Worm (Caenorhabditis elegans): Measurements from ENCODE around the gene srz-37.

Gene srz-37

DNA sequence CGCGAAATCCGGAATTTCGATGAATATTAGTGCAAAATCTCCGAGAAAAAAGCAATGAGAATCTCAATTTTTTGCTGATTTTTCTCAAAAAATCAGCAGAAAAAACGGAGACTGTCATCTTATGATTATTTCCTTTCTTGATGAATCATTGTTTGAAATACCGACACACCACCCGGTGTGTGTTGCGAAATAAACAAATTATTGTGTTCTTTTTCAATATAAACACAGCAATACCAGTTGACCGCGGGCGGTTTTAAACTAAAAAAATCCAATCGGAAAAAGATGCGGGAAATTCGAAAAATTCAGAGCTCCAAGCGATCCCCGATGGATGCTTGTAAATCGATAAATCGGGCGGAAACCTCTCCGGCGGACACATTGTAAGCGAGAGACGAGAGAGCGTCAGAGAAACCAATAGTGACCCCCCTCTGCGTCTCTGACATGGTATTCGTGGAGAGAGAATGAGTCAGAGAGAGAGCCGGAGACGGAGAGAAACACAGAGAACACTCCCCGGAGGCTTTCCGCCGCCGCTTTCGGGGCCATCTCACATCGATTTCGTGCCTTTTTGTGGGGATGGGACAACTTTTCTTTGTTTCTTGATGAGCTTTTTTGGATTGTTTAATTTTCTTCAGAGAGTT, 33.9 kb upstream of the srz-37 start (continued):
- TF ChIP-seq nhr-90 (tag; optimal IDR thresholded peaks at IDR 0.05) (no peak), D2030.7 (GFP tag; IDR thresholded peaks at IDR 0.05) (no peak), K11D2.4 (GFP tag; IDR thresholded peaks at IDR 0.05) (0 out of 2 replicates have a peak, but pooled peaks have one; percentile 20), lin-26 (GFP tag; IDR thresholded peaks at IDR 0.05) (no peak), ceh-27 (GFP tag; optimal IDR thresholded peaks at IDR 0.05) (no peak), cebp-1 (GFP tag; IDR thresholded peaks at IDR 0.05) (peak; percentile 86), cebp-1 (tag; optimal IDR thresholded peaks at IDR 0.05) (peak; percentile 96), attf-5 (GFP tag; optimal IDR thresholded peaks at IDR 0.05) (peak; percentile 74), hmg-1.2 (GFP tag; IDR thresholded peaks at IDR 0.05) (peak; percentile 71), mcd-1 (GFP tag; IDR thresholded peaks at IDR 0.05) (peak; percentile 46), somi-1 (GFP tag; optimal IDR thresholded peaks at IDR 0.05) (no peak), K12H6.12 (tag; optimal IDR thresholded peaks at IDR 0.05) (peak; percentile 21), dpff-1 (tag; optimal IDR thresholded peaks at IDR 0.05) (no peak), xnd-1 (tag; optimal IDR thresholded peaks at IDR 0.05) (no peak)

DNA sequence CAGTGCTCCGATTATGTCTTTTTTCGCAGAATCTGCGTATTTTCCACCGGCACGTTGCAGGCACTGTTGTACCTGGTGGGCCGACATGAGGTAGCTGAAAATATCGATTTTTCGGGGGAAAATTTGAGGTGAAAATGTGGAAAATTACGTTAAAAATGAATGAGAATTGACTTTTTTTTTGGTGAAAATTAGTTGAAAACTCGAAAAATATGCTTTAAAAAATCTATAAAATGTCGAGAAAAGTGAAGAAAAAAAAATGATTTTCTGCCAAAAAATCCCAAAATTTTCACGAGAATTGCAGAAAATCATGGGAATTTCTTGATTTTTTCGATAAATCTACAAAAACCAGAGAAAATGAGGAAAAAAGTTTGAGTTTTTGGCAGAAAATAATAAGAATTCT, 32.8 kb upstream of the srz-37 start, which contains the start of gene tsg-101:
TSS of gene tsg-101 (minus strand) at position 101 of the 400 bp plus-strand sequence.
- TF ChIP-seq rpc-1 (optimal IDR thresholded peaks at IDR 0.05), result no peak
- TF ChIP-seq rpc-1 (tag; optimal IDR thresholded peaks at IDR 0.05), result no peak
- TF ChIP-seq lin-40 (tag; optimal IDR thresholded peaks at IDR 0.05), result no peak
- no peak for TF ChIP-seq bed-1 (GFP tag; IDR thresholded peaks at IDR 0.05)
- no peak for TF ChIP-seq somi-1 (GFP tag; optimal IDR thresholded peaks at IDR 0.05)
- no peak for TF ChIP-seq egl-44 (GFP tag; IDR thresholded peaks at IDR 0.05)
- no peak for TF ChIP-seq efl-1 (GFP tag; optimal IDR thresholded peaks at IDR 0.05)
- TF ChIP-seq ceh-100 (GFP tag; IDR thresholded peaks at IDR 0.05), result no peak
- TF ChIP-seq bed-2 (GFP tag; IDR thresholded peaks at IDR 0.05), result no peak
- no peak for TF ChIP-seq F37B4.10 (GFP tag; IDR thresholded peaks at IDR 0.05)
- TF ChIP-seq sdz-38 (tag; optimal IDR thresholded peaks at IDR 0.05), result no peak
- no peak for TF ChIP-seq pha-4 (tag; optimal IDR thresholded peaks at IDR 0.05)
- TF ChIP-seq zim-3 (tag; optimal IDR thresholded peaks at IDR 0.05), result no peak

DNA sequence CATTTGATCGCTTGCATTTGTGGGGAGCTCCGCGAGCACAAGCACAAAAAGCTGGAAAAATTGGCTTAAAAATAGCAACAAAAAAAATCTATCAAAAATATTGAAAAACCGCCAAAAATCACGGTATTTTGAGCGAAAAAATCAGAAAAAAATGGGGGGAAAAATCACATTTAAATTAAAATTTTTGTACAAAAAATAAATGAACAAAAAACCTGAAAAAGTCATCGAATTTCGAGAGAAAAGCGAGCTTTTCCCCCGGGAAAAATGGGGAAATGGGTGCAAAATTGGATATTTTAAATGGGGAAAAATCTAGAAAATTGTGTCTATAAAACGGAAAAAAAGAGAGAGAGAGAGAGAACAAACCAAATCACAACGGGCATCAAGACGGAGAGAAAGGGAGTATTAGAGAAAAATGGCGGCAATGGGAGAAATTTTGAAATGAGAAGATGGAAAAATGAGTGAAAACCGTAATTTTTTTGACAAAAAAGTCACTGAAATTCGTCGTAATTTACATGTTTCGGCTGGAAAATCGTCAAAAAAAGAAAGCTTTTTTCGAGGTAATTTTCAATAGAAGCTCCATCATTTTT, 27.9 kb upstream of the srz-37 start, which contains the start of gene ced-10:
TSS of gene ced-10 (minus strand) at position 51 of the 587 bp plus-strand sequence.
- TF ChIP-seq ceh-91 (GFP tag; IDR thresholded peaks at IDR 0.05), result no peak
- TF ChIP-seq Y53F4B.3 (GFP tag; IDR thresholded peaks at IDR 0.05), result no peak
- TF ChIP-seq lin-35 (GFP tag; optimal IDR thresholded peaks at IDR 0.05), result no peak
- TF ChIP-seq aptf-3 (GFP tag; IDR thresholded peaks at IDR 0.05), result no peak
- TF ChIP-seq Y67H2A.10 (GFP tag; conservative IDR thresholded peaks at IDR 0.05), result no peak

DNA sequence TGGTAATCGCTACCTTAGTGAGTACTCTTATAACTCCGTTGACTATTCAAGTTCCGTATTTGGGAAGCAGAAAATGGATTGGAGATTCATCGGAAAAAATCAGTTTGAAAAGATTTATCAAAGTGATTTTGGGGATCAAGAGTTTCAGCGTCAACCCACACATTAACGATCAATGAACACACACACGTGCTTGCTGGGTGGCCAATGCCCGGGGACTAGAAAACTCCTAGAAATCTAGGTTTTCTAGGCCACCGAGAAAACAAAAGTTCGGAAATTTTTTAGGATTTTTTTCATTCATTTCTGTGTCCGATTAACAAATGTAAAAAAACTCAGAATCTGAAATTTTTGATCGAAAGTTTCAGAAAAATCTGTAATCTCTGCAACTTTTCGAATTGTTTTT, 24.3 kb upstream of the srz-37 start:
- TF ChIP-seq lin-54 (GFP tag; optimal IDR thresholded peaks at IDR 0.05) (no peak), rcor-1 (GFP tag; IDR thresholded peaks at IDR 0.05) (0 out of 2 replicates have a peak, but pooled peaks have one; percentile 6), sea-2 (GFP tag; IDR thresholded peaks at IDR 0.05) (no peak), hrde-1 (tag; optimal IDR thresholded peaks at IDR 0.05; ENCODE audit: borderline replicate concordance) (peak; percentile 24), cebp-1 (GFP tag; IDR thresholded peaks at IDR 0.05) (no peak), cebp-1 (tag; optimal IDR thresholded peaks at IDR 0.05) (peak; percentile 5), madf-6 (GFP tag; IDR thresholded peaks at IDR 0.05) (peak; percentile 18; the same call in 1 of the 2 replicates), chd-7 (tag; optimal IDR thresholded peaks at IDR 0.05) (peak; percentile 30), ceh-100 (GFP tag; IDR thresholded peaks at IDR 0.05) (0 out of 2 replicates have a peak, but pooled peaks have one; percentile 11), lin-26 (GFP tag; IDR thresholded peaks at IDR 0.05) (no peak), B0336.3 (GFP tag; IDR thresholded peaks at IDR 0.05) (peak; percentile 57), T26A5.8 (tag; optimal IDR thresholded peaks at IDR 0.05) (no peak), him-1 (tag; optimal IDR thresholded peaks at IDR 0.05) (no peak), pbrm-1 (GFP tag; IDR thresholded peaks at IDR 0.05) (0 out of 2 replicates have a peak, but pooled peaks have one; percentile 38), snpc-4 (GFP tag; optimal IDR thresholded peaks at IDR 0.05) (peak; percentile 26), snpc-4 (tag; optimal IDR thresholded peaks at IDR 0.05) (no peak), lsy-27 (tag; optimal IDR thresholded peaks at IDR 0.05; ENCODE audit: borderline replicate concordance, insufficient read depth) (no peak), aptf-3 (GFP tag; IDR thresholded peaks at IDR 0.05) (0 out of 2 replicates have a peak, but pooled peaks have one; percentile 51)
